Worm (Caenorhabditis elegans) whole organism, late embryonic: ENCODE data around the gene C04F6.9.

Experiments
- ama-1 ChIP-seq: fragments of 150-350 bp; optimal IDR thresholded peaks from 2 replicates; lab custom pipeline; 2014
- ceh-30 ChIP-seq: fragments of 150-350 bp; optimal IDR thresholded peaks from 2 replicates; lab custom pipeline; 2014; ENCODE audit warnings: missing biosample characterization, missing genetic modification characterization
- elt-2 ChIP-seq: sonication (generic microtip); optimal IDR thresholded peaks from 2 replicates; lab custom pipeline; 2016; ENCODE audit warnings: missing genetic modification reagents, missing genetic modification characterization, missing compliant biosample characterization
- fax-1 ChIP-seq: sonication (generic microtip); optimal IDR thresholded peaks from 2 replicates; lab custom pipeline; 2016; ENCODE audit warnings: missing genotype, missing genetic modification characterization, missing compliant biosample characterization
- hlh-8 ChIP-seq: sonication (generic microtip); optimal IDR thresholded peaks from 2 replicates; lab custom pipeline; 2016; ENCODE audit warnings: missing genotype, missing genetic modification characterization, missing compliant biosample characterization
- lin-11 ChIP-seq: fragments of 200-800 bp; sonication (Bioruptor generic); optimal IDR thresholded peaks from 2 replicates; lab custom pipeline; 2018; ENCODE audit warnings: mild to moderate bottlenecking, missing genetic modification characterization, missing compliant biosample characterization
- nhr-11 ChIP-seq: fragments of 150-350 bp; optimal IDR thresholded peaks from 2 replicates; lab custom pipeline; 2014; ENCODE audit warnings: missing biosample characterization, missing genetic modification characterization
- pha-2 ChIP-seq: sonication (generic microtip); optimal IDR thresholded peaks from 2 replicates; lab custom pipeline; 2017; ENCODE audit warnings: mild to moderate bottlenecking, missing genetic modification characterization, missing compliant biosample characterization
- pha-4 ChIP-seq: fragments of 150-350 bp; optimal IDR thresholded peaks from 2 replicates; lab custom pipeline; 2018; ENCODE audit warnings: missing biosample characterization, missing genetic modification reagents, missing genetic modification characterization
- ttx-3 ChIP-seq: sonication (generic microtip); optimal IDR thresholded peaks from 2 replicates; lab custom pipeline; 2016; ENCODE audit warnings: missing genetic modification reagents, missing genetic modification characterization, missing compliant biosample characterization
- unc-86 ChIP-seq: sonication (generic microtip); optimal IDR thresholded peaks from 2 replicates; lab custom pipeline; 2016; ENCODE audit warnings: missing genetic modification characterization, missing compliant biosample characterization

DNA sequence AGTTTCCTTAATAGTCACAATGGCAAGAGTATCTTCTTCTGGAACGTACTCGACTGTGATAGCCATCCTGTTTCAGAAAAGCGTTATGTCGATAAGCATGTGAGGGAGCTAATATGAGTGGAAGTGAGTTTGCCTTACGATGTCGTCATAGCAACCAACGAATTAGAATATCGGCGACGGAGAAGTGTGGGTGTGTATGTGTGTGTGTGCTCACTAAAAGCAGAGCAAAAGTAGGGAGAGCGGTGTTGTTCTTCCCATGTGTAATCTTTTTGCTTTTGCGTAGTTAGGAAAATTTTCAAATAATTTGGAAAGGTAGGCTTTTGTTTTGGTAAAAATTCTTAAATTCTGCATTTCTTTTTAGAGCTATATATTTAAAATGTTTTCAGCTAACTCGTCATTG lies 49.3 kb downstream of the C04F6.9 start, which contains the start of gene ZK813.5:
- TF ChIP-seq ceh-30 (tag; lab: Kevin White, UChicago): no peak
- TF ChIP-seq pha-4 (tag; lab: Kevin White, UChicago): no peak
- no peak for TF ChIP-seq unc-86 (tag; lab: Kevin White, UChicago)
- no peak for TF ChIP-seq pha-2 (tag; lab: Kevin White, UChicago)
- no peak for TF ChIP-seq hlh-8 (tag; lab: Kevin White, UChicago)
- TF ChIP-seq lin-11 (tag; lab: Kevin White, UChicago): no peak
- no peak for TF ChIP-seq fax-1 (tag; lab: Kevin White, UChicago)
- TF ChIP-seq ama-1 (lab: Kevin White, UChicago): no peak
- no peak for TF ChIP-seq elt-2 (tag; lab: Kevin White, UChicago)
- TF ChIP-seq nhr-11: no peak
- TF ChIP-seq ttx-3 (tag; lab: Kevin White, UChicago): no peak
